Worm (Caenorhabditis elegans) whole organism, L2 larva: Measurements from ENCODE around the gene Y17G9B.5.
A peak's percentile ranks its signal among the peaks of the same experiment; 100 is the strongest.

ENCODE experiments used
- elt-3 ChIP-seq: sonication (generic microtip); optimal IDR thresholded peaks from 2 replicates; lab custom pipeline; 2017; ENCODE audit warnings: missing biosample characterization, missing genetic modification characterization
- lin-39 ChIP-seq: fragments of 150-350 bp; optimal IDR thresholded peaks from 2 replicates; lab custom pipeline; 2014; ENCODE audit warnings: missing biosample characterization, missing genetic modification reagents, missing genetic modification characterization
- nhr-12 ChIP-seq: fragments of 150-350 bp; optimal IDR thresholded peaks from 2 replicates; lab custom pipeline; 2014; ENCODE audit warnings: missing biosample characterization, missing genetic modification characterization
- sma-9 ChIP-seq, 2 experiments: fragments of 150-350 bp in 1 of 2; sonication (generic microtip) in 1 of 2; optimal IDR thresholded peaks; 2 replicates each; lab custom pipeline; 2014 to 2016; ENCODE audit warnings: missing genetic modification characterization in 2 of 2, mild to moderate bottlenecking in 1 of 2, missing biosample characterization in 1 of 2, missing compliant biosample characterization in 1 of 2, missing genetic modification reagents in 1 of 2, moderate library complexity in 1 of 2
- snpc-4 ChIP-seq: fragments of 150-350 bp; optimal IDR thresholded peaks from 2 replicates; lab custom pipeline; 2014; ENCODE audit warnings: missing biosample characterization, missing genetic modification characterization
- ztf-11 ChIP-seq: sonication (generic microtip); optimal IDR thresholded peaks from 2 replicates; lab custom pipeline; 2017; ENCODE audit warnings: missing biosample characterization, missing genetic modification characterization

DNA sequence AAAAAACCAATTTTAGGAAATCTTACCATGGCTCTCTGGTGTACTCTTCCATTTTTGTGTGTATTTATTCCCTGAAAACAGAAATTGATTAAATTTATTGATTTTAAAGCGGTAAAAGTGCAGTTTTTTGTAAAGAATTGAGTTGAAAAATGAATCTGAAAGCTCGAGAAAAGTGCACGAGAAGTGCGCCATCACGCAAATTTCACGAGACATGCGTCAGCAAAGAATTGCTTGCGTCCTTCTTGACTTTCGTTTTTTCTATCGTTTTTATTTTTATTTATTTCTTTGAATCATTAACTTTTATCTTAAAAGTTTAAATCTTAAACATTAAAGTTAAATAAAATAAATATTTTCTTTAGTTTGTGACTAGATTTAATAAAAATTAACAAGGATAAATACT is 4.6 kb upstream of the Y17G9B.5 start, which contains the start of gene timm-17B.1:
- TF ChIP-seq nhr-12 (no peak), ztf-11 (no peak), lin-39 (tag; lab: Kevin White, UChicago) (no peak), snpc-4 (tag; lab: Kevin White, UChicago) (peak; percentile 13), sma-9 (GFP tag; optimal IDR thresholded peaks at IDR 0.05; lab: Kevin White, UChicago) (peak; percentile 60), sma-9 (tag; optimal IDR thresholded peaks at IDR 0.05; lab: Kevin White, UChicago) (no peak), elt-3 (no peak)
